Fruit fly (Drosophila melanogaster) whole organism, embryonic: ENCODE data around the gene CG14971.

ENCODE experiments used
- Adf1 ChIP-seq: fragments of 200-800 bp; sonication (Bioruptor generic); IDR thresholded peaks from 2 replicates; pipeline ENCODE4 v1.3.6; 2022; ENCODE audit warnings: missing biosample characterization, missing genetic modification characterization
- CG10274 ChIP-seq: fragments of 200-800 bp; sonication (Bioruptor generic); optimal IDR thresholded peaks from 3 replicates; lab custom pipeline; 2017; ENCODE audit warnings: missing biosample characterization, mild to moderate bottlenecking, missing genetic modification characterization
- CG10321 ChIP-seq: fragments of 200-800 bp; sonication (Bioruptor generic); IDR thresholded peaks from 2 replicates; pipeline ENCODE4 v1.3.6; 2022; ENCODE audit warnings: missing biosample characterization, missing genetic modification characterization
- CG10366 ChIP-seq: fragments of 200-800 bp; sonication (Bioruptor generic); IDR thresholded peaks from 2 replicates; pipeline ENCODE4 v1.3.6; 2022; ENCODE audit warnings: missing biosample characterization, missing genetic modification characterization
- CG10431 ChIP-seq: fragments of 200-800 bp; sonication (Bioruptor generic); optimal IDR thresholded peaks from 3 replicates; lab custom pipeline; 2018; ENCODE audit warnings: missing biosample characterization, mild to moderate bottlenecking, missing genetic modification characterization
- CG11085 ChIP-seq: fragments of 200-800 bp; sonication (Bioruptor generic); IDR thresholded peaks from 2 replicates; pipeline ENCODE4 v1.3.6; 2022; ENCODE audit warnings: missing biosample characterization, missing genetic modification characterization
- CG11723 ChIP-seq: fragments of 200-800 bp; sonication (Bioruptor generic); optimal IDR thresholded peaks from 2 replicates; lab custom pipeline; 2017; ENCODE audit warnings: missing biosample characterization, mild to moderate bottlenecking, missing genetic modification characterization
- CG12391 ChIP-seq: fragments of 200-800 bp; sonication (Bioruptor generic); optimal IDR thresholded peaks from 3 replicates; lab custom pipeline; 2018; ENCODE audit warnings: missing biosample characterization, mild to moderate bottlenecking, missing genetic modification characterization, moderate library complexity
- CG13296 ChIP-seq: fragments of 200-800 bp; sonication (Bioruptor generic); optimal IDR thresholded peaks from 3 replicates; lab custom pipeline; 2018; ENCODE audit warnings: missing biosample characterization, mild to moderate bottlenecking, missing genetic modification characterization
- CG16815 ChIP-seq: fragments of 200-800 bp; sonication (Bioruptor generic); optimal IDR thresholded peaks from 3 replicates; lab custom pipeline; 2017; ENCODE audit warnings: missing biosample characterization, mild to moderate bottlenecking, missing genetic modification characterization
- CG17359 ChIP-seq: fragments of 200-800 bp; sonication (Bioruptor generic); optimal IDR thresholded peaks from 3 replicates; lab custom pipeline; 2018; ENCODE audit warnings: missing biosample characterization, mild to moderate bottlenecking, missing genetic modification characterization, moderate library complexity
- CG17361 ChIP-seq: fragments of 200-800 bp; sonication (Bioruptor generic); IDR thresholded peaks from 3 replicates; pipeline ENCODE4 v1.3.6; 2022; ENCODE audit warnings: missing biosample characterization, missing genetic modification characterization
- CG17802 ChIP-seq: fragments of 200-800 bp; sonication (Bioruptor generic); optimal IDR thresholded peaks from 2 replicates; lab custom pipeline; 2018; ENCODE audit warnings: missing biosample characterization, mild to moderate bottlenecking, missing genetic modification characterization, moderate library complexity
- CG32772 ChIP-seq: fragments of 200-800 bp; sonication (Bioruptor generic); IDR thresholded peaks from 2 replicates; pipeline ENCODE4 v1.3.6; 2022; ENCODE audit warnings: missing biosample characterization, missing genetic modification characterization
- CG34422 ChIP-seq: fragments of 200-800 bp; sonication (Bioruptor generic); IDR thresholded peaks from 3 replicates; pipeline ENCODE4 v1.3.6; 2022; ENCODE audit warnings: missing biosample characterization, missing genetic modification characterization
- CG4854 ChIP-seq: fragments of 200-800 bp; sonication (Bioruptor generic); optimal IDR thresholded peaks from 2 replicates; lab custom pipeline; 2016; ENCODE audit warnings: missing biosample characterization, missing genetic modification characterization, inconsistent platforms
- CG6272 ChIP-seq: fragments of 200-800 bp; sonication (Bioruptor generic); IDR thresholded peaks from 2 replicates; pipeline ENCODE4 v1.3.6; 2022; ENCODE audit warnings: missing biosample characterization, missing genetic modification characterization
- CG6854 ChIP-seq: fragments of 200-800 bp; sonication (Bioruptor generic); optimal IDR thresholded peaks from 3 replicates; lab custom pipeline; 2017; ENCODE audit warnings: missing biosample characterization, mild to moderate bottlenecking, missing genetic modification characterization
- CG7987 ChIP-seq: fragments of 200-800 bp; sonication (Bioruptor generic); optimal IDR thresholded peaks from 2 replicates; lab custom pipeline; 2018; ENCODE audit warnings: missing biosample characterization, mild to moderate bottlenecking, missing genetic modification characterization, moderate library complexity
- CG8290 ChIP-seq, 3 experiments: fragments of 200-800 bp; sonication (Bioruptor generic); optimal IDR thresholded peaks; 2 replicates each; lab custom pipeline; 2016 to 2019; ENCODE audit warnings: missing biosample characterization in 3 of 3, missing genetic modification characterization in 3 of 3, mild to moderate bottlenecking in 2 of 3, moderate library complexity in 1 of 3
- CG9797 ChIP-seq: fragments of 200-800 bp; sonication (Bioruptor generic); optimal IDR thresholded peaks from 3 replicates; lab custom pipeline; 2018; ENCODE audit warnings: missing biosample characterization, mild to moderate bottlenecking, missing genetic modification characterization
- Dip3 ChIP-seq: fragments of 200-800 bp; sonication (Bioruptor generic); optimal IDR thresholded peaks from 3 replicates; lab custom pipeline; 2016; ENCODE audit warnings: missing biosample characterization, missing genetic modification characterization
- Dll ChIP-seq: fragments of 200-800 bp; sonication (Bioruptor generic); IDR thresholded peaks from 4 replicates; pipeline ENCODE4 v1.3.6; 2022; ENCODE audit warnings: missing biosample characterization, missing genetic modification characterization; ENCODE audit not compliant: partially characterized antibody
- Gsc ChIP-seq: fragments of 200-800 bp; sonication (Bioruptor generic); IDR thresholded peaks from 2 replicates; pipeline ENCODE4 v1.3.6; 2022; ENCODE audit warnings: missing biosample characterization, missing genetic modification characterization
- H15 ChIP-seq: fragments of 200-800 bp; sonication (Bioruptor generic); IDR thresholded peaks from 3 replicates; pipeline ENCODE4 v1.3.6; 2022; ENCODE audit warnings: missing biosample characterization, missing genetic modification characterization
- Kr ChIP-seq: fragments of 200-800 bp; sonication (Bioruptor generic); optimal IDR thresholded peaks from 2 replicates; lab custom pipeline; 2017; ENCODE audit warnings: missing biosample characterization, mild to moderate bottlenecking, missing genetic modification characterization
- MESR4 ChIP-seq: fragments of 200-800 bp; sonication (Bioruptor generic); optimal IDR thresholded peaks from 2 replicates; lab custom pipeline; 2018; ENCODE audit warnings: missing biosample characterization, mild to moderate bottlenecking, missing genetic modification characterization, moderate library complexity
- MTF-1 ChIP-seq: fragments of 200-800 bp; sonication (Bioruptor generic); optimal IDR thresholded peaks from 2 replicates; lab custom pipeline; 2018; ENCODE audit warnings: missing biosample characterization, mild to moderate bottlenecking, missing genetic modification characterization, borderline replicate concordance
- Nf-YB ChIP-seq: fragments of 200-800 bp; sonication (Bioruptor generic); optimal IDR thresholded peaks from 3 replicates; lab custom pipeline; 2019; ENCODE audit warnings: missing biosample characterization, mild to moderate bottlenecking, missing genetic modification characterization, moderate library complexity
- Opbp ChIP-seq: fragments of 200-800 bp; sonication (Bioruptor generic); IDR thresholded peaks from 3 replicates; pipeline ENCODE4 v1.3.6; 2022; ENCODE audit warnings: missing biosample characterization, missing genetic modification characterization; ENCODE audit not compliant: partially characterized antibody
- Ravus ChIP-seq: fragments of 200-800 bp; sonication (Bioruptor generic); IDR thresholded peaks from 2 replicates; pipeline ENCODE4 v1.3.6; 2022; ENCODE audit warnings: missing biosample characterization, missing genetic modification characterization
- Rx ChIP-seq: fragments of 200-800 bp; sonication (Bioruptor generic); IDR thresholded peaks from 2 replicates; pipeline ENCODE4 v1.3.6; 2022; ENCODE audit warnings: missing biosample characterization, missing genetic modification characterization
- Stat92E ChIP-seq, 3 experiments: fragments of >200 bp in 2 of 3; fragments of 200-800 bp in 1 of 3; sonication (Bioruptor generic) in 1 of 3; optimal IDR thresholded peaks; 2 replicates each; lab custom pipeline; 2017 to 2019; ENCODE audit warnings: missing biosample characterization in 3 of 3, missing genetic modification characterization in 3 of 3, mild to moderate bottlenecking in 1 of 3, moderate library complexity in 1 of 3
- Tbp ChIP-seq: fragments of >200 bp; optimal IDR thresholded peaks from 2 replicates; lab custom pipeline; 2018; ENCODE audit warnings: missing biosample characterization, missing genetic modification characterization
- amos ChIP-seq: fragments of 200-800 bp; sonication (Bioruptor generic); IDR thresholded peaks from 2 replicates; pipeline ENCODE4 v1.3.6; 2022; ENCODE audit warnings: missing biosample characterization, missing genetic modification characterization; ENCODE audit not compliant: partially characterized antibody
- az2 ChIP-seq: fragments of 200-800 bp; sonication (Bioruptor generic); optimal IDR thresholded peaks from 3 replicates; lab custom pipeline; 2016; ENCODE audit warnings: missing biosample characterization, missing genetic modification characterization
- dmrt11E ChIP-seq: fragments of 200-800 bp; sonication (Bioruptor generic); optimal IDR thresholded peaks from 3 replicates; lab custom pipeline; 2018; ENCODE audit warnings: missing biosample characterization, mild to moderate bottlenecking, missing genetic modification characterization, moderate library complexity
- gfzf ChIP-seq: fragments of 200-800 bp; sonication (Bioruptor generic); optimal IDR thresholded peaks from 2 replicates; lab custom pipeline; 2016; ENCODE audit warnings: missing biosample characterization, mild to moderate bottlenecking, missing genetic modification characterization, moderate library complexity
- insv ChIP-seq, 2 experiments: fragments of 200-800 bp; sonication (Bioruptor generic); optimal IDR thresholded peaks; 3 replicates each; lab custom pipeline; 2016 to 2018; ENCODE audit warnings: missing biosample characterization in 2 of 2, missing genetic modification characterization in 2 of 2
- kay ChIP-seq: fragments of 200-800 bp; sonication (Bioruptor generic); optimal IDR thresholded peaks from 2 replicates; lab custom pipeline; 2016; ENCODE audit warnings: missing biosample characterization, missing genetic modification characterization
- phol ChIP-seq: fragments of 200-800 bp; sonication (Bioruptor generic); optimal IDR thresholded peaks from 3 replicates; lab custom pipeline; 2018; ENCODE audit warnings: missing biosample characterization, mild to moderate bottlenecking, missing genetic modification characterization, moderate library complexity
- prd ChIP-seq, 3 experiments: fragments of >200 bp in 2 of 3; fragments of 200-800 bp in 1 of 3; sonication (Bioruptor generic) in 1 of 3; optimal IDR thresholded peaks in 2 of 3; IDR thresholded peaks in 1 of 3; 2 replicates in 2 of 3; 3 replicates in 1 of 3; pipeline versions ENCODE4 v1.3.6 to Lab custom; 2017 to 2022; ENCODE audit warnings: missing biosample characterization in 1 of 3, missing genetic modification characterization in 1 of 3
- row ChIP-seq: fragments of 200-800 bp; sonication (Bioruptor generic); IDR thresholded peaks from 3 replicates; pipeline ENCODE4 v1.3.6; 2022; ENCODE audit warnings: missing biosample characterization, missing genetic modification characterization
- sqz ChIP-seq: fragments of 200-800 bp; sonication (Bioruptor generic); optimal IDR thresholded peaks from 3 replicates; lab custom pipeline; 2018; ENCODE audit warnings: missing biosample characterization, mild to moderate bottlenecking, missing genetic modification characterization
- ssp ChIP-seq: fragments of 200-800 bp; sonication (Bioruptor generic); IDR thresholded peaks from 2 replicates; pipeline ENCODE4 v1.3.6; 2022; ENCODE audit warnings: missing biosample characterization, missing genetic modification characterization
- ttk ChIP-seq: fragments of 200-800 bp; sonication (Bioruptor generic); IDR thresholded peaks from 2 replicates; pipeline ENCODE4 v2.1.2; 2022; ENCODE audit warnings: missing biosample characterization, missing genetic modification characterization
- twi ChIP-seq: fragments of 200-800 bp; optimal IDR thresholded peaks from 2 replicates; lab custom pipeline; 2019; ENCODE audit warnings: missing biosample characterization, mild to moderate bottlenecking, missing genetic modification characterization, moderate library complexity
- zfh2 ChIP-seq: fragments of 200-800 bp; sonication (Bioruptor generic); optimal IDR thresholded peaks from 2 replicates; lab custom pipeline; 2016; ENCODE audit warnings: missing biosample characterization, missing genetic modification characterization

CG14971 gene

DNA sequence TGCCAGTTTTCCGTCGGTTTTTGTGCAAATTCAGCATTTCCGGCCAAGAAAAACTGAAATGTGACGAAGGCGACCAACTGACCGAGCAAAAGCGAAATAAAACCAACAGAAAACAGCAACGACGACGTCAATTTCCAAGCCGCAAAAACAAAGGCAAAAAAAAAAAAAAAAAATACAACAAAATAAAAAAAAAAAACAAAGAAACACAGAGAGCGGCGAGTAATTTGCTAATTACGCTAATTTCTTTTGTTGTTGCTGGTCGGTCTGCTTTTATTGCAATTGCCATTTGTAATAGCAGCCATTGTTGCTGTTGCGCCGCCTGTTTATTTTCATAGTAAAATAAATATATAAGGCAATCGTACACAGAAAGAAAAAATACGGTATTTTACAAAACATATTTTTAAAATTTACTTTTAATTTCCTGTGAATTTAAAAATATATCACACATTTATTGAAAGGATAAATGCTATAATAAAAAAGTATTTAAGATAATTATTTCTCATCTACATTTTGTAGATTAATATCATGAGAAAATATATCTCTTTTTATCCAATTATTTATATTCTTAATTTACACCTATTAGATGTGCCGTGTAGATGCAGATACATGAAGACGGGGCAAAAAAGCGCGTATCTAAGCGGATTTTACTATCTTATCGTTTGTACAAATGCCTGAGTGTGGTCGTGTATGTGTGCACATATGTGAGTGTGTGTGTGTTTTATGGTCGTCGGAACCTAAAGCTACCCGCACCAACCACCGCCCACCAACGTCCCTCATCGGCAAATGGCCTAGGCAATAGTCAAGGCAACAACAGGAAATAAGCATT lies 34.1 kb downstream of the CG14971 start (continued):
- TF ChIP-seq kay (GFP tag; lab: Kevin White, UChicago) (no peak), CG34422 (GFP tag; lab: Robert Waterston, UW) (no peak), CG8290 (GFP tag; optimal IDR thresholded peaks at IDR 0.05; lab: Kevin White, UChicago) (no peak), CG8290 (tag; optimal IDR thresholded peaks at IDR 0.05; lab: Kevin White, UChicago) (peak in 1 of 2 experiments; percentile 41), CG6272 (GFP tag; lab: Robert Waterston, UW) (no peak), CG11723 (GFP tag; lab: Kevin White, UChicago) (no peak), CG11085 (GFP tag; lab: Robert Waterston, UW) (no peak), CG7987 (GFP tag; lab: Kevin White, UChicago) (no peak), CG12391 (tag; lab: Kevin White, UChicago) (peak; percentile 71), twi (tag; lab: Kevin White, UChicago) (no peak), MTF-1 (GFP tag; lab: Kevin White, UChicago) (no peak), Tbp (GFP tag; lab: Kevin White, UChicago) (no peak), CG17802 (tag; lab: Kevin White, UChicago) (no peak), CG17361 (GFP tag; lab: Robert Waterston, UW) (peak; percentile 71; the same call in 2 of the 3 replicates), az2 (GFP tag; lab: Kevin White, UChicago) (peak; percentile 16), amos (GFP tag; lab: Robert Waterston, UW) (no peak; the same call in 1 of the 2 replicates), gfzf (GFP tag; lab: Kevin White, UChicago) (no peak), CG13296 (GFP tag; lab: Kevin White, UChicago) (peak; percentile 40), CG9797 (GFP tag; lab: Kevin White, UChicago) (no peak), CG16815 (GFP tag; lab: Kevin White, UChicago) (no peak), CG6854 (GFP tag; lab: Kevin White, UChicago) (no peak), CG10366 (GFP tag; lab: Robert Waterston, UW) (0 out of 2 replicates have a peak, but pooled peaks have one; percentile 10), Opbp (no peak), Nf-YB (GFP tag; lab: Kevin White, UChicago) (peak; percentile 10), ssp (no peak), Ravus (no peak), ttk (no peak), CG17359 (tag; lab: Kevin White, UChicago) (peak; percentile 38), Rx (GFP tag; lab: Robert Waterston, UW) (no peak), zfh2 (no peak), CG10431 (no peak), Adf1 (GFP tag; lab: Robert Waterston, UW) (no peak; the same call in 1 of the 2 replicates), H15 (GFP tag; lab: Robert Waterston, UW) (no peak), CG10321 (GFP tag; lab: Robert Waterston, UW) (no peak), MESR4 (no peak), CG32772 (0 out of 2 replicates have a peak, but pooled peaks have one; percentile 19), phol (tag; lab: Kevin White, UChicago) (peak; percentile 51), CG4854 (no peak), CG10274 (GFP tag; lab: Kevin White, UChicago) (no peak), insv (GFP tag; optimal IDR thresholded peaks at IDR 0.05; lab: Kevin White, UChicago) (no peak), Dll (GFP tag; lab: Robert Waterston, UW) (no peak), row (GFP tag; lab: Robert Waterston, UW) (peak; percentile 59; the same call in 2 of the 3 replicates), sqz (no peak), Kr (GFP tag; lab: Kevin White, UChicago) (no peak), prd (optimal IDR thresholded peaks at IDR 0.05; lab: Kevin White, UChicago) (no peak), prd (GFP tag; IDR thresholded peaks at IDR 0.05; lab: Robert Waterston, UW) (peak; percentile 53), dmrt11E (tag; lab: Kevin White, UChicago) (no peak), Stat92E (GFP tag; optimal IDR thresholded peaks at IDR 0.05; lab: Kevin White, UChicago) (no peak), Dip3 (GFP tag; lab: Kevin White, UChicago) (no peak), Gsc (no peak)
